Worm (Caenorhabditis elegans): ENCODE data around the gene Y67D8C.2.

Gene Y67D8C.2

DNA sequence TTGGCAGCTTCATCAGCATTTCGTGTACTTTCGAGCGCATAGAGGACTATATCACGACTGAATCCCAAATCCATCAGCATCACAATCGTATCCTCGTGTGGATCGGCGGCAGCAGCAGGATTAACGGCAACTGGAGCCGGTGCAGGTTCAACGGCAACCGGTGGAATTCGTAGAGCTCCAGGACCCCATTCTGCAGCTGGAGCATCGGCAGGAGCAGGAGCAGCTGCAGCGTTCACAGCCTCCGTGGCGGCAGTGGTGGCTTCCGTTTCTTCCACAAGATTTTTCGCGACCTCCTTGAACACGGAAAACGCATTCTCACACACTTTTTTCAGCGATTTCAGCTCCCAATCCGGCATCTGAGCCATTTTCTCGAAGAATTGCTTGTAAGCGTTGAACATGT lies 27.9 kb upstream of the Y67D8C.2 start:
- no peak for TF ChIP-seq hnd-1 (tag; optimal IDR thresholded peaks at IDR 0.05)
- TF ChIP-seq ceh-13 (GFP tag; optimal IDR thresholded peaks at IDR 0.05): no peak
- no peak for TF ChIP-seq hmbx-1 (tag; optimal IDR thresholded peaks at IDR 0.05)
- TF ChIP-seq sea-1 (GFP tag; conservative IDR thresholded peaks at IDR 0.05): no peak
- no peak for TF ChIP-seq B0310.2 (tag; optimal IDR thresholded peaks at IDR 0.05)
- TF ChIP-seq flt-1 (GFP tag; IDR thresholded peaks at IDR 0.05): no peak
- TF ChIP-seq scrt-1 (GFP tag; IDR thresholded peaks at IDR 0.05): no peak
- no peak for TF ChIP-seq tra-4 (tag; optimal IDR thresholded peaks at IDR 0.05)

DNA sequence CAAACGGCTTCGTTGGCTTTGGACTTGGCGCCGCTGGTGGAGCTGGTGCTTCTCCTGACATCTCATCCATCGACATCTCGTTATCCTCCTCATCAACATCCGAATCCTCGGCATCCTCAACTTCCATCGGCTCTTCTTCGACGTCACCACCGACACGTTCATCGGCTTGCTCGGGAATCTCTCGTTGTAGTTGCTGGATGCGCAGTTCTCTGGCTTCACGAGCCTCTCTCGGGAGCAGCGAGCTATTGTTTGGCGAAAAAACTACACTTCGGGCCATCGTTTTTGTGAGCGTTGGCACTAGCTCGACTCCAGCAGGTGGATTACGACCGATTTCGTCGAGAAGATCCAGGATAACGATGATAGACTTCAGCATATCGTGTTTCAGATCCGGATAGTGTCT lies 26.1 kb upstream of the Y67D8C.2 start:
- no peak for TF ChIP-seq aly-1 (tag; optimal IDR thresholded peaks at IDR 0.05)
- no peak for TF ChIP-seq tra-4 (tag; optimal IDR thresholded peaks at IDR 0.05)
- TF ChIP-seq ceh-36 (tag; optimal IDR thresholded peaks at IDR 0.05): no peak
- no peak for TF ChIP-seq tbx-37 (GFP tag; conservative IDR thresholded peaks at IDR 0.05)
- TF ChIP-seq hmbx-1 (tag; optimal IDR thresholded peaks at IDR 0.05): no peak
- TF ChIP-seq hnd-1 (tag; optimal IDR thresholded peaks at IDR 0.05): no peak

DNA sequence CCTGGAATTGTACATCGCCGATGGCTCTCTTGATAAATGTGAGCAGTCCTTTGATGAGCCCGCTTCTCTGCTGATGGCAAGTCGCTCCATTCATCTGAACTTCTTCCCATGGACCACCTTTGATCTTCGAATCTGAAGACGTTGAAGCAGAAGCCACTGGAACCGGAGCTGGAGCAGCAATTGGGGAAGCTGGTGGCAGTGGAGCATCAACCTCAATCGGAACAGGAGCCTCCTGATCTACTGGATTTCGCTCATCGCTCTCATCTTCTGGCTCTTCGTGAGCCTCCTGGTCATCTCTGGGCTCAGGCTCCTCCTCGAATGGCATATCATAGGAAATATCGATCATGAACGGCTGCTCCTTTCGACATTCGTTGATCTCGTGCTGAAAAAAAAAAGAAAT lies 25.2 kb upstream of the Y67D8C.2 start:
- no peak for TF ChIP-seq hnd-1 (tag; optimal IDR thresholded peaks at IDR 0.05)
- TF ChIP-seq tbx-37 (GFP tag; conservative IDR thresholded peaks at IDR 0.05): no peak
- TF ChIP-seq ceh-36 (tag; optimal IDR thresholded peaks at IDR 0.05): no peak
- TF ChIP-seq hmbx-1 (tag; optimal IDR thresholded peaks at IDR 0.05): no peak
- no peak for TF ChIP-seq B0310.2 (tag; optimal IDR thresholded peaks at IDR 0.05)

DNA sequence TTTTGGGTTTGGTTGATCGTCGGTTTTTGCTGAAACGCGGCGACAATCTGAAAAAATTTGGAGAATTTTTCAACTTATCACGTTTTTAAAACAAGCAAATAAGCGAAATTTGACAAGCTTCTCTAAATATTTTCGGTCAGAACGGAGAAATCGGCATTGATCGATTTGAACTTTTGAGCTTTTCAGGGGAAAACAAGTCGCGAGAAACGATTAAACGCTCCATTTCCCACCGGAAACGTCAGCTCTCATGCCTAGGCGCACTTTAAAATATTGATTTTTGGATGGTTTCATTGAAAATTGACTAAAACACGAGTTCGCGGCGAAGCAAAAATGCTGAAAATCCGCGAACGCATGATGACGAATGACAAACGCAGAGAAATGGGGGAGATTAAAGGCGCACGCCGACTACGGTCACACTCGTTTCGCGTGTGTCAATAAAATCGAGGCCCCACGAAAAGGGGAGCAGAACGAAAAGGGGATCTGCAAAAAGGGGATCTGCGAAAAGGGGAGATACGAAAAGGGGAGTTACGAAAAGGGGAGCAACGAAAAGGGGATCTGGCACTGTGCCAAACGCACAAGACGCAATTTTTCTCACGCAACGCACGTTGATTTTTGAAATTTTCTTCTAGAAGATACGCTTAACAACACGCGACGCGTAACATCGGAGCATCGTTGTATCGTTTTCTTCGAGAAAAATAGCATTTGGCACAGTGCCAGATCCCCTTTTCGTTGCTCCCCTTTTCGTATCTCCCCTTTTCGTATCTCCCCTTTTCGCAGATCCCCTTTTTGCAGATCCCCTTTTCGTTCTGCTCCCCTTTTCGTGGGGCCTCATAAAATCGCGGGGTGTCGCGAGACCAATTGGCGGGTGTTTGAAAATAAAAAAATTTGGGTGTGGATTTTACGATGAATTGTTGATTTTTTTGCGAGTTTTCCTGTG lies 21.8 kb upstream of the Y67D8C.2 start, which contains the start of gene eel-1:
Gene eel-1 (minus strand): TSS at position 51 of the 937 bp plus-strand sequence.
- TF ChIP-seq tbx-11 (GFP tag; IDR thresholded peaks at IDR 0.05) (peak; percentile 89), tra-4 (tag; optimal IDR thresholded peaks at IDR 0.05) (peak; percentile 55), F13C5.2 (tag; optimal IDR thresholded peaks at IDR 0.05) (peak; percentile 38), scrt-1 (GFP tag; IDR thresholded peaks at IDR 0.05) (peak; percentile 86), hnd-1 (tag; optimal IDR thresholded peaks at IDR 0.05) (peak; percentile 71), B0310.2 (tag; optimal IDR thresholded peaks at IDR 0.05) (peak; percentile 59), sea-1 (GFP tag; conservative IDR thresholded peaks at IDR 0.05) (peak; percentile 90), tbx-37 (GFP tag; conservative IDR thresholded peaks at IDR 0.05) (peak; percentile 93), aly-1 (tag; optimal IDR thresholded peaks at IDR 0.05) (peak; percentile 70), pes-1 (GFP tag; IDR thresholded peaks at IDR 0.05) (peak; percentile 92), flt-1 (GFP tag; IDR thresholded peaks at IDR 0.05) (peak; percentile 80), ceh-36 (tag; optimal IDR thresholded peaks at IDR 0.05) (peak; percentile 42), ets-7 (tag; optimal IDR thresholded peaks at IDR 0.05) (peak; percentile 92), hmg-4 (GFP tag; optimal IDR thresholded peaks at IDR 0.05) (peak; percentile 84), ceh-13 (GFP tag; optimal IDR thresholded peaks at IDR 0.05) (peak; percentile 43)

DNA sequence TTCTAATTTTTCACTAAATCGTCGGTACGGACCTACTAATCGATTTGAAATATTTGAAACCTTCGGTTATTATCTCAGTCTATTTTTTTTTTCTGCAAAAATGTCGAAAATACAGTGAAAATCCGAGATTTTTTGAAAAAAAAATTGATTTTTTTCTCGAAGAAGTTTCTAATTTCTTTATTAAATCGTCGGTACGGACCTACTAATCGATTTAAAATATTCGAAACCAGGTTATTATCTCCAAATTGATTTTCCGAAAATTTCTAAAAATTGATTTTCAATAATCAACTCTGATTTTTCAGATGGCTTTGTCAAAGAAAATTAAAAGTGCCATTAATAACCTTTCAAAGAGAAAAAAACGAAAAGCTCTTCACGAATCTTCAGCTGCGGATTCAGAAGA lies 18.7 kb upstream of the Y67D8C.2 start, which contains the start of gene ivph-3:
Gene ivph-3 (plus strand): TSS at position 301 of the 400 bp plus-strand sequence.
- TF ChIP-seq sea-1 (GFP tag; conservative IDR thresholded peaks at IDR 0.05): no peak
- TF ChIP-seq tra-4 (tag; optimal IDR thresholded peaks at IDR 0.05): no peak
- TF ChIP-seq ets-7 (tag; optimal IDR thresholded peaks at IDR 0.05): no peak
- no peak for TF ChIP-seq hnd-1 (tag; optimal IDR thresholded peaks at IDR 0.05)
- no peak for TF ChIP-seq tbx-37 (GFP tag; conservative IDR thresholded peaks at IDR 0.05)
- no peak for TF ChIP-seq pes-1 (GFP tag; IDR thresholded peaks at IDR 0.05)
- no peak for TF ChIP-seq ama-1 (optimal IDR thresholded peaks at IDR 0.05)
- no peak for TF ChIP-seq ceh-13 (GFP tag; optimal IDR thresholded peaks at IDR 0.05)
- TF ChIP-seq aly-1 (tag; optimal IDR thresholded peaks at IDR 0.05): no peak
- no peak for TF ChIP-seq tbx-11 (GFP tag; IDR thresholded peaks at IDR 0.05)
- TF ChIP-seq hmg-4 (GFP tag; optimal IDR thresholded peaks at IDR 0.05): no peak
- no peak for TF ChIP-seq scrt-1 (GFP tag; IDR thresholded peaks at IDR 0.05)
- no peak for TF ChIP-seq ceh-36 (tag; optimal IDR thresholded peaks at IDR 0.05)
- no peak for TF ChIP-seq hmbx-1 (tag; optimal IDR thresholded peaks at IDR 0.05)
- TF ChIP-seq B0310.2 (tag; optimal IDR thresholded peaks at IDR 0.05): no peak

DNA sequence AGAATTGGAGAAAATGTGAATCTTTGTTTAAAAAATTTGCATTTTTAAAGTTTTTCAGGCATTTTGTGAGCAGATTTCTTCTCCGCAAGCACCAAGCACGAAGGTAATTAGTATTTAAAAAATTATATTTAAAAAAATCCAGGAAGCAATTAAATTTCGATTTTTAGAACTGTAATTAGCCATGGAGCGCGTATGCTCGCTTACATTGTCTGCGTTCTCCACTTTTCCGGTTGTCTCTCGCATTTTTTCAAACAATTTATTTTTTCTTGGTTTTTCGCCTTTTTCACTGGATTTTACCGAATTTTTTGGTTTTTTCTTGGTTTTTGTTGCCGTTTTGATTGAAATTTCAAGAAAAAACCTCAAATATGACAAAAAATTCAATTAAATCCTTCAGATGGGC lies 16.8 kb upstream of the Y67D8C.2 start:
- TF ChIP-seq hnd-1 (tag; optimal IDR thresholded peaks at IDR 0.05) (no peak), tbx-37 (GFP tag; conservative IDR thresholded peaks at IDR 0.05) (no peak), tra-4 (tag; optimal IDR thresholded peaks at IDR 0.05) (no peak), flt-1 (GFP tag; IDR thresholded peaks at IDR 0.05) (no peak), B0310.2 (tag; optimal IDR thresholded peaks at IDR 0.05) (no peak), ceh-13 (GFP tag; optimal IDR thresholded peaks at IDR 0.05) (no peak), sea-1 (GFP tag; conservative IDR thresholded peaks at IDR 0.05) (no peak)

DNA sequence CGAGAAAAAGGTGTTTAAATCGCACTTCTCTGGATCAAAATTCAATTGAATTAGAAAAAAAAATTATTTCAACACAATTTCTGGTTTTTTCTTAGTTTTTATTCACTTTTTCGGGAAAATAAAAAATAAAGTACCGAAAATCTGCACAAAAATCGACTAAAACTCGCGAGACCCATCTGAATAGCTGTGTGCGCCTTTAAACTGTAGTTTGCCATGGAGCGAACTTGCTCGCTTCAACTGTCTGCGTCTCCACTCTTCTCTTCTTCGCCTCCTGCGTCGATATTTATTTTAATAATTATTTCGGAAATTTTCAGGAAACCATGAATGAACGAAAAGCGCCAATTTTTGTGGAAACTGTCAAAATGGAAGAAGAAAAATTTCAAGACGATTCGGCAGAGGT lies 16.2 kb upstream of the Y67D8C.2 start:
- TF ChIP-seq ets-7 (tag; optimal IDR thresholded peaks at IDR 0.05): no peak
- TF ChIP-seq ceh-13 (GFP tag; optimal IDR thresholded peaks at IDR 0.05): no peak
- no peak for TF ChIP-seq ama-1 (optimal IDR thresholded peaks at IDR 0.05)
- TF ChIP-seq pes-1 (GFP tag; IDR thresholded peaks at IDR 0.05): no peak
- no peak for TF ChIP-seq hmg-4 (GFP tag; optimal IDR thresholded peaks at IDR 0.05)
- no peak for TF ChIP-seq tra-4 (tag; optimal IDR thresholded peaks at IDR 0.05)
- TF ChIP-seq ceh-36 (tag; optimal IDR thresholded peaks at IDR 0.05): no peak
- no peak for TF ChIP-seq tbx-11 (GFP tag; IDR thresholded peaks at IDR 0.05)
- no peak for TF ChIP-seq sea-1 (GFP tag; conservative IDR thresholded peaks at IDR 0.05)
- no peak for TF ChIP-seq flt-1 (GFP tag; IDR thresholded peaks at IDR 0.05)
- no peak for TF ChIP-seq aly-1 (tag; optimal IDR thresholded peaks at IDR 0.05)
- no peak for TF ChIP-seq hnd-1 (tag; optimal IDR thresholded peaks at IDR 0.05)
- TF ChIP-seq scrt-1 (GFP tag; IDR thresholded peaks at IDR 0.05): no peak
- TF ChIP-seq B0310.2 (tag; optimal IDR thresholded peaks at IDR 0.05): no peak
- no peak for TF ChIP-seq F13C5.2 (tag; optimal IDR thresholded peaks at IDR 0.05)
- no peak for TF ChIP-seq tbx-37 (GFP tag; conservative IDR thresholded peaks at IDR 0.05)

Data from whole organism, early embryonic.